Worm (Caenorhabditis elegans): ENCODE data around the gene C08G5.7.

DNA sequence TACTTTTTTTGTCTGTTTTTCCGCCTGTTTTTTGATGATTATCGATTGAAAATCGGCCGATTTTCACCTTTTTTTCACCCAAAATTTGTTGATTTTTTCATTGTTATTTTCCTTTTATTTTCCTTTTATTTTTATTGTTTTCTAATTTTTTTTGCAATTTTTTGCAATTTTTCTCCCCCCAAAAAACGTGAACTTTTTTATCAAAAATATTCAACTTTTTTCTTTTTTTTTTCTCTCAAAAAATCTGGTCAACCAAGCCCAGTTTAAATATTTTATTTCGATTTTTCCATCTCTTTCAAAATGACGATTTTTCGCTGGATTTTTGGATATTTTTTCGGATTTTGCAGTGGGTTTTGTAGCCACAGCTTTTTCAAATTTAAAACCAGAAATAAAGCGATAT lies 41.6 kb downstream of the C08G5.7 start, which contains the start of gene rfip-2:
- TF ChIP-seq lsy-2 (tag; optimal IDR thresholded peaks at IDR 0.05) (no peak), ztf-4 (tag; optimal IDR thresholded peaks at IDR 0.05) (no peak), elt-1 (tag; optimal IDR thresholded peaks at IDR 0.05) (no peak)
